Worm (Caenorhabditis elegans) whole organism, L4 larva: ENCODE measurements around the gene K09A9.6.

Experiments
- D1046.2 ChIP-seq: fragments of 200-800 bp; sonication (Bioruptor generic); IDR thresholded peaks from 2 replicates; pipeline ENCODE4 v1.3.6; 2022; ENCODE audit warnings: missing genetic modification characterization, missing compliant biosample characterization
- F10B5.3 ChIP-seq: sonication (generic microtip); optimal IDR thresholded peaks from 2 replicates; lab custom pipeline; 2016; ENCODE audit warnings: mild to moderate bottlenecking, missing genetic modification characterization, missing compliant biosample characterization
- T20F7.1 ChIP-seq: fragments of 200-800 bp; sonication (Bioruptor generic); optimal IDR thresholded peaks from 2 replicates; lab custom pipeline; 2018; ENCODE audit warnings: mild to moderate bottlenecking, missing genetic modification characterization, missing compliant biosample characterization
- T26A8.4 ChIP-seq: fragments of 200-800 bp; sonication (Bioruptor generic); IDR thresholded peaks from 2 replicates; pipeline ENCODE4 v1.3.6; 2022; ENCODE audit warnings: missing genetic modification characterization, missing compliant biosample characterization
- Y5F2A.4 ChIP-seq: fragments of 200-800 bp; sonication (Bioruptor generic); optimal IDR thresholded peaks from 2 replicates; lab custom pipeline; 2018; ENCODE audit warnings: mild to moderate bottlenecking, missing genetic modification characterization, missing compliant biosample characterization
- aha-1 ChIP-seq: fragments of 150-350 bp; peaks from one replicate; lab custom pipeline; 2014; ENCODE audit warnings: missing biosample characterization, missing genetic modification characterization
- aly-2 ChIP-seq: sonication (generic microtip); optimal IDR thresholded peaks from 2 replicates; lab custom pipeline; 2018; ENCODE audit warnings: missing biosample characterization, missing genetic modification characterization
- ceh-28 ChIP-seq: fragments of 150-350 bp; optimal IDR thresholded peaks from 2 replicates; lab custom pipeline; 2014; ENCODE audit warnings: missing biosample characterization, missing genetic modification reagents, missing genetic modification characterization
- ceh-62 ChIP-seq: sonication (generic microtip); optimal IDR thresholded peaks from 2 replicates; lab custom pipeline; 2017; ENCODE audit warnings: missing biosample characterization, missing genetic modification characterization
- ces-1 ChIP-seq: fragments of 150-350 bp; sonication (generic microtip); optimal IDR thresholded peaks from 4 replicates; lab custom pipeline; 2014; ENCODE audit warnings: missing biosample characterization, missing genetic modification reagents, missing genetic modification characterization
- daf-16 ChIP-seq, 3 experiments: sonication (generic microtip); optimal IDR thresholded peaks; 2 replicates each; lab custom pipeline; 2016 to 2017; ENCODE audit warnings: missing genetic modification characterization in 3 of 3, missing genetic modification reagents in 3 of 3, mild to moderate bottlenecking in 2 of 3, missing compliant biosample characterization in 2 of 3, missing biosample characterization in 1 of 3, moderate library complexity in 1 of 3
- dmd-6 ChIP-seq: fragments of 200-800 bp; sonication (Bioruptor generic); IDR thresholded peaks from 2 replicates; pipeline ENCODE4 v1.3.6; 2022; ENCODE audit warnings: missing genetic modification reagents, missing genetic modification characterization, missing compliant biosample characterization
- dmd-9 ChIP-seq: fragments of 200-800 bp; sonication (Bioruptor generic); IDR thresholded peaks from 2 replicates; pipeline ENCODE4 v1.3.6; 2022; ENCODE audit warnings: missing genetic modification reagents, missing genetic modification characterization, missing compliant biosample characterization
- dve-1 ChIP-seq: sonication (generic microtip); optimal IDR thresholded peaks from 2 replicates; lab custom pipeline; 2017; ENCODE audit warnings: antibody characterized with exemption, mild to moderate bottlenecking, missing genetic modification characterization, missing compliant biosample characterization; ENCODE audit not compliant: insufficient read depth
- egl-43 ChIP-seq: fragments of 200-800 bp; sonication (Bioruptor generic); IDR thresholded peaks from 2 replicates; pipeline ENCODE4 v1.3.6; 2022; ENCODE audit warnings: missing genetic modification reagents, missing genetic modification characterization, missing compliant biosample characterization
- fos-1 ChIP-seq: fragments of 150-350 bp; optimal IDR thresholded peaks from 2 replicates; lab custom pipeline; 2014; ENCODE audit warnings: missing biosample characterization, missing genetic modification characterization
- gei-8 ChIP-seq: fragments of 200-800 bp; sonication (Bioruptor generic); optimal IDR thresholded peaks from 2 replicates; lab custom pipeline; 2018; ENCODE audit warnings: mild to moderate bottlenecking, missing genetic modification characterization, missing compliant biosample characterization
- hlh-11 ChIP-seq: fragments of 200-800 bp; sonication (Bioruptor generic); optimal IDR thresholded peaks from 2 replicates; lab custom pipeline; 2018; ENCODE audit warnings: mild to moderate bottlenecking, missing genetic modification characterization, missing compliant biosample characterization
- hmg-1.1 ChIP-seq: fragments of 200-800 bp; sonication (Bioruptor generic); IDR thresholded peaks from 2 replicates; pipeline ENCODE4 v1.3.6; 2022; ENCODE audit warnings: missing genetic modification reagents, missing genetic modification characterization, missing compliant biosample characterization
- jun-1 ChIP-seq: fragments of 150-350 bp; optimal IDR thresholded peaks from 2 replicates; lab custom pipeline; 2014; ENCODE audit warnings: missing biosample characterization, missing genetic modification reagents, missing genetic modification characterization
- lin-38 ChIP-seq: fragments of 200-800 bp; sonication (Bioruptor generic); IDR thresholded peaks from 2 replicates; pipeline ENCODE4 v1.3.6; 2022; ENCODE audit warnings: missing genetic modification reagents, missing genetic modification characterization, missing compliant biosample characterization
- lir-3 ChIP-seq: sonication (generic microtip); optimal IDR thresholded peaks from 2 replicates; lab custom pipeline; 2016; ENCODE audit warnings: mild to moderate bottlenecking, missing genetic modification characterization, missing compliant biosample characterization
- lsy-2 ChIP-seq, 2 experiments: fragments of 150-350 bp in 1 of 2; sonication (generic microtip) in 1 of 2; optimal IDR thresholded peaks; 2 replicates each; lab custom pipeline; 2014 to 2017; ENCODE audit warnings: missing biosample characterization in 2 of 2, missing genetic modification characterization in 2 of 2
- madf-9 ChIP-seq: fragments of 200-800 bp; sonication (Bioruptor generic); conservative IDR thresholded peaks from 2 replicates; pipeline ENCODE4 v1.3.6; 2022; ENCODE audit warnings: missing genetic modification reagents, missing genetic modification characterization, missing compliant biosample characterization
- mdl-1 ChIP-seq, 2 experiments: fragments of 150-350 bp in 1 of 2; sonication (generic microtip) in 1 of 2; optimal IDR thresholded peaks; 2 replicates each; lab custom pipeline; 2014 to 2017; ENCODE audit warnings: missing biosample characterization in 2 of 2, missing genetic modification characterization in 2 of 2
- mes-2 ChIP-seq: sonication (generic microtip); optimal IDR thresholded peaks from 2 replicates; lab custom pipeline; 2016; ENCODE audit warnings: missing genotype, mild to moderate bottlenecking, missing genetic modification characterization, missing compliant biosample characterization; ENCODE audit not compliant: poor library complexity, severe bottlenecking
- nhr-28 ChIP-seq: fragments of 150-350 bp; optimal IDR thresholded peaks from 2 replicates; lab custom pipeline; 2014; ENCODE audit warnings: missing biosample characterization, missing genetic modification characterization
- nhr-48 ChIP-seq: sonication (generic microtip); optimal IDR thresholded peaks from 2 replicates; lab custom pipeline; 2016; ENCODE audit warnings: mild to moderate bottlenecking, missing genetic modification characterization, missing compliant biosample characterization
- nhr-6 ChIP-seq: fragments of 150-350 bp; optimal IDR thresholded peaks from 2 replicates; lab custom pipeline; 2014; ENCODE audit warnings: missing biosample characterization, missing genetic modification characterization
- php-3 ChIP-seq: fragments of 200-800 bp; sonication (Bioruptor generic); IDR thresholded peaks from 2 replicates; pipeline ENCODE4 v1.3.6; 2022; ENCODE audit warnings: missing genetic modification reagents, missing genetic modification characterization, missing compliant biosample characterization
- pqm-1 ChIP-seq: sonication (generic microtip); optimal IDR thresholded peaks from 2 replicates; lab custom pipeline; 2017; ENCODE audit warnings: missing biosample characterization, missing genetic modification characterization
- rbr-2 ChIP-seq: sonication (generic microtip); optimal IDR thresholded peaks from 2 replicates; lab custom pipeline; 2016; ENCODE audit warnings: missing genotype, missing genetic modification characterization, missing compliant biosample characterization
- set-16 ChIP-seq: fragments of 200-800 bp; sonication (Bioruptor generic); IDR thresholded peaks from 2 replicates; pipeline ENCODE4 v1.3.6; 2022; ENCODE audit warnings: missing genetic modification reagents, missing genetic modification characterization, missing compliant biosample characterization
- snpc-1.2 ChIP-seq: fragments of 200-800 bp; sonication (Bioruptor generic); IDR thresholded peaks from 2 replicates; pipeline ENCODE4 v1.3.6; 2022; ENCODE audit warnings: missing genetic modification reagents, missing genetic modification characterization, missing compliant biosample characterization
- spr-1 ChIP-seq: sonication (generic microtip); optimal IDR thresholded peaks from 2 replicates; lab custom pipeline; 2016; ENCODE audit warnings: mild to moderate bottlenecking, missing genetic modification characterization, missing compliant biosample characterization
- tag-97 ChIP-seq: fragments of 200-800 bp; sonication (Bioruptor generic); IDR thresholded peaks from 2 replicates; pipeline ENCODE4 v1.3.6; 2022; ENCODE audit warnings: missing genetic modification characterization, missing compliant biosample characterization
- tra-1 ChIP-seq: fragments of 200-800 bp; sonication (Bioruptor generic); IDR thresholded peaks from 2 replicates; pipeline ENCODE4 v1.3.6; 2022; ENCODE audit warnings: missing genetic modification reagents, missing genetic modification characterization, missing compliant biosample characterization
- unc-130 ChIP-seq: sonication (generic microtip); optimal IDR thresholded peaks from 2 replicates; lab custom pipeline; 2016; ENCODE audit warnings: missing genetic modification reagents, missing genetic modification characterization, missing compliant biosample characterization
- unc-62 ChIP-seq, 3 experiments: fragments of 150-350 bp in 1 of 3; sonication (generic microtip); optimal IDR thresholded peaks in 2 of 3; peaks in 1 of 3; 1 replicate in 1 of 3; 2 replicates in 2 of 3; lab custom pipeline; 2014 to 2017; ENCODE audit warnings: missing biosample characterization in 3 of 3, missing genetic modification characterization in 3 of 3, missing genetic modification reagents in 3 of 3, missing genotype in 1 of 3
- vab-7 ChIP-seq: fragments of 200-800 bp; sonication (Bioruptor generic); IDR thresholded peaks from 2 replicates; pipeline ENCODE4 v1.3.6; 2022; ENCODE audit warnings: missing genetic modification reagents, missing genetic modification characterization, missing compliant biosample characterization
- zfp-2 ChIP-seq: sonication (generic microtip); optimal IDR thresholded peaks from 2 replicates; lab custom pipeline; 2016; ENCODE audit warnings: mild to moderate bottlenecking, missing genetic modification characterization, missing compliant biosample characterization
- zfp-3 ChIP-seq: fragments of 200-800 bp; sonication (Bioruptor generic); conservative IDR thresholded peaks from 2 replicates; pipeline ENCODE4 v1.3.6; 2022; ENCODE audit warnings: missing genetic modification reagents, missing genetic modification characterization, missing compliant biosample characterization

Gene K09A9.6

DNA sequence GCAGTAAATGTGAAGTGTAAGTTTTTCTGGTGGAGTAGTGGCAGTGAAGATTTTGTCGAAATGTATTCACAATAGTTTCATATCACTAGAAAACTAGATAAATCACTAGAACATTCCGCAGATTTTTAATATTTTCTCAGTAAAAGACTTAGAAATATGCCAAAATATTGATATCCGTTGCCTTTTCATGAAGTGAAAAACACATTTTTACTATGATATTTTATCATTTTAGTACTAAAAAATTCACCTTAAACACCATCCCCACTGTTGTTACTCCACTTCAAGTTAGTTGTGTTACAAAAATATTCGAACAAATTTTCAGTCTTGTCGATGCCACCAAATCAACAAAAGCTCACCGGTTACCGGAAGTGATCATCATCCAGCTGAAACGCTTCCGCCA, 16.3 kb downstream of the K09A9.6 start:
- TF ChIP-seq F10B5.3 (tag; lab: Kevin White, UChicago) (no peak), nhr-28 (tag; lab: Kevin White, UChicago) (no peak), unc-62 (GFP tag; optimal IDR thresholded peaks at IDR 0.05 in 1 of 2; lab: Kevin White, UChicago) (peak in 1 of 2 experiments; percentile 62), unc-62 (tag; optimal IDR thresholded peaks at IDR 0.05; lab: Kevin White, UChicago) (no peak), lir-3 (tag; lab: Kevin White, UChicago) (no peak), rbr-2 (tag; lab: Kevin White, UChicago) (no peak), aha-1 (tag; lab: Kevin White, UChicago) (peak; percentile 80), tag-97 (GFP tag; lab: Robert Waterston, UW) (no peak), spr-1 (tag; lab: Kevin White, UChicago) (no peak)
- TF ChIP-seq, all 104 proteins: peak for 2

DNA sequence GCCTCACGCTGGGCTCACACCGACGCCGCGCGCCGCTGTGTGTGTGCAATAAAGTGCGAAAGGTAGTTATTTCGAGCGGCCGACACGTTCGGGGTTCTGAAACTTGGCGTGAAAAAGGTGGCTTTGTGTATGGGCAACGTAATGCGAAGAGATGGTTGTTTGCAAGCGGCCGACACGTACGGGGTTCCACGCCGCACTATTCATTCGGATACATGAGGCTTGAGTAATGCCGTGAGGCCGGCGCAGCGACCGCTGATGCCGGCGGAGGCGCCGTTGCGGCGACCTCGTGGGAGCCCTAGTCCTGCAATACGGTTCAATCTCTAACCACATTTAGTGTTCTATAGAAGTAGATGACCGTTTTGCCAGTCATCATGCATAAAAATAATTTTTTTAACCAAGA, 17.0 kb downstream of the K09A9.6 start:
- no peak for TF ChIP-seq T26A8.4 (GFP tag; lab: Robert Waterston, UW)
- no peak for TF ChIP-seq madf-9 (GFP tag; lab: Robert Waterston, UW)
- TF ChIP-seq tag-97 (GFP tag; lab: Robert Waterston, UW): no peak
- TF ChIP-seq aha-1 (tag; lab: Kevin White, UChicago): peak; percentile 11
- TF ChIP-seq zfp-2 (tag; lab: Kevin White, UChicago): no peak
- TF ChIP-seq ces-1 (GFP tag; lab: Kevin White, UChicago): no peak
- no peak for TF ChIP-seq daf-16 (GFP tag; optimal IDR thresholded peaks at IDR 0.05; lab: Kevin White, UChicago)
- no peak for TF ChIP-seq daf-16 (tag; optimal IDR thresholded peaks at IDR 0.05; lab: Kevin White, UChicago)
- no peak for TF ChIP-seq jun-1 (tag; lab: Kevin White, UChicago)
- no peak for TF ChIP-seq ceh-62 (tag; lab: Kevin White, UChicago)
- TF ChIP-seq set-16: peak; percentile 70
- TF ChIP-seq nhr-6 (tag; lab: Kevin White, UChicago): no peak
- no peak for TF ChIP-seq dmd-9 (GFP tag; lab: Robert Waterston, UW)

DNA sequence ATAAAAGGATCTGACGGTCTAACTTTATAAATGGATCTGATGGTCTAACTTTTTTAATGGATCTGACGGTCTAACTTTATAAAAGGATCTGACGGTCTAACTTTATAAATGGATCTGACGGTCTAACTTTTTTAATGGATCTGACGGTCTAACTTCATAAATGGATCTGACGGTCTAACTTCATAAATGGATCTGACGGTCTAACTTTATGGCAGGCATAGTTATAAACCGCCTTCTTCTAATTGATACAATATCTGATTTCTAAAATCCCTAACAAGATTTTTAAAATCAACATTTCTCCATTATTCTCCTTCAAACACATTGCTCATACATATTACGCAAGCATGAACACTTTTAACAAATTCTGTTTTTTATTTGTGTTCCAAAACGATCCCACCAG, 20.0 kb downstream of the K09A9.6 start, which contains the start of gene K09A9.8:
TSS of gene K09A9.8 (minus strand) at position 101 of the 400 bp plus-strand sequence.
- TF ChIP-seq lsy-2 (tag; optimal IDR thresholded peaks at IDR 0.05; lab: Kevin White, UChicago): no peak
- TF ChIP-seq ceh-28 (tag; lab: Kevin White, UChicago): no peak
- TF ChIP-seq pqm-1: no peak
- TF ChIP-seq tag-97 (GFP tag; lab: Robert Waterston, UW): no peak
- TF ChIP-seq hmg-1.1: no peak
- no peak for TF ChIP-seq fos-1 (tag; lab: Kevin White, UChicago)
- no peak for TF ChIP-seq madf-9 (GFP tag; lab: Robert Waterston, UW)
- TF ChIP-seq gei-8 (GFP tag; lab: Kevin White, UChicago): no peak
- TF ChIP-seq snpc-1.2 (GFP tag; lab: Robert Waterston, UW): no peak
- TF ChIP-seq lin-38 (GFP tag; lab: Robert Waterston, UW): no peak
- TF ChIP-seq Y5F2A.4 (GFP tag; lab: Kevin White, UChicago): no peak
- TF ChIP-seq unc-130 (GFP tag; lab: Kevin White, UChicago): no peak
- no peak for TF ChIP-seq aly-2 (tag; lab: Kevin White, UChicago)

DNA sequence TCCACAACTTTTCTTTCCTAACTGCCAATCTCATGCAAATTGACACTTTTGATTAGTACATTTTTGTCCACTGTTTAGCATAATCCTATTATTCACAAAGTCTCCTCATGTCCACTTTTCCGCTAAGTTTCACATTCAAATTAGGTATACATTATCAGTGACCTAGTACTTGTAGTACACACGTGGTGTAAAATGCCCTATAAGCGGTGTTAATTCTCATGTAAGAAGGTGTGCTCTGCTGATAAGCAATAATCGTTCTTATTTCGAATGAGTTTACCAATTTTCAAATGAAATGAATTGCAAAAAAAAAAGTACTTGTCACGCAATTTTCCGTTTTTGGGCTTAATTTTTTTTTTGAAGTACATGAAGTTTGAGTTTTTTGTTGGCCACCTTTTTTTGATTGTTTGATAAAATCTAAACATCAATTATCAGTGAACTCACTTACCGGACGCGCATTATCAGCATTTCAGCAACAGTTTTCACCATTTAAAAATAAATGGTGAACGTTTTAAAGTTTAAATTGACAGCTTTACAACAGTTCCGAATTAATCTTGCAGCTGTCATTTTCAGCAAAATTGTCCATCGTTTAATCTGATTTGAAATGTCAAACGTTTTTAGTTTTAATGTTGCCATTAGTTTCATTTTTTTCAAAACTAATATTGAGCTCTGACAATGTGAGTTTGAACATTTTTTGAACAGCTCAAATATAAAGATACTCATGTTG, 21.8 kb downstream of the K09A9.6 start:
- peak; percentile 42 for TF ChIP-seq dve-1 (tag; lab: Kevin White, UChicago)
- peak; percentile 62; the same call in 1 of the 2 replicates for TF ChIP-seq php-3 (GFP tag; lab: Robert Waterston, UW)
- no peak for TF ChIP-seq daf-16 (GFP tag; optimal IDR thresholded peaks at IDR 0.05; lab: Kevin White, UChicago)
- peak; percentile 31 for TF ChIP-seq daf-16 (tag; optimal IDR thresholded peaks at IDR 0.05; lab: Kevin White, UChicago)
- TF ChIP-seq ces-1 (GFP tag; lab: Kevin White, UChicago): no peak
- TF ChIP-seq aha-1 (tag; lab: Kevin White, UChicago): peak; percentile 87
- peak; percentile 27 for TF ChIP-seq nhr-48 (tag; lab: Kevin White, UChicago)
- no peak for TF ChIP-seq gei-8 (GFP tag; lab: Kevin White, UChicago)
- TF ChIP-seq mdl-1 (tag; optimal IDR thresholded peaks at IDR 0.05; lab: Kevin White, UChicago): peak in 1 of 2 experiments; percentile 12
- no peak for TF ChIP-seq D1046.2 (GFP tag; lab: Robert Waterston, UW)
- TF ChIP-seq tra-1 (GFP tag; lab: Robert Waterston, UW): peak; percentile 94
- peak; percentile 42 for TF ChIP-seq hlh-11 (tag; lab: Kevin White, UChicago)
- TF ChIP-seq pqm-1: peak; percentile 74
- TF ChIP-seq vab-7 (GFP tag; lab: Robert Waterston, UW): no peak
- peak; percentile 80 for TF ChIP-seq nhr-28 (tag; lab: Kevin White, UChicago)
- TF ChIP-seq dmd-6 (GFP tag; lab: Robert Waterston, UW): peak; percentile 93
- no peak for TF ChIP-seq egl-43 (GFP tag; lab: Robert Waterston, UW)
- no peak for TF ChIP-seq mes-2 (tag; lab: Kevin White, UChicago)
- TF ChIP-seq T20F7.1: peak; percentile 27
- TF ChIP-seq zfp-3 (GFP tag; lab: Robert Waterston, UW): no peak
